Worm (Caenorhabditis elegans) whole organism, L2 larva: Measurements from ENCODE around the gene pot-3.

Experiments
- elt-1 ChIP-seq: fragments of 150-350 bp; optimal IDR thresholded peaks from 2 replicates; lab custom pipeline; 2014; ENCODE audit warnings: missing biosample characterization, missing genetic modification characterization
- nhr-12 ChIP-seq: fragments of 150-350 bp; optimal IDR thresholded peaks from 2 replicates; lab custom pipeline; 2014; ENCODE audit warnings: missing biosample characterization, missing genetic modification characterization
- snpc-4 ChIP-seq: fragments of 150-350 bp; optimal IDR thresholded peaks from 2 replicates; lab custom pipeline; 2014; ENCODE audit warnings: missing biosample characterization, missing genetic modification characterization
- unc-62 ChIP-seq: fragments of 150-350 bp; optimal IDR thresholded peaks from 2 replicates; lab custom pipeline; 2014; ENCODE audit warnings: missing biosample characterization, missing genetic modification reagents, missing genetic modification characterization

ce11 chrIII:13735008-13735407 is 45.0 kb upstream of the pot-3 start, which contains the start of gene W06F12.3:
- no peak for TF ChIP-seq elt-1 (tag; lab: Kevin White, UChicago)
- TF ChIP-seq nhr-12: no peak
- TF ChIP-seq snpc-4 (tag; lab: Kevin White, UChicago): no peak
- TF ChIP-seq unc-62: no peak
